Fruit fly (Drosophila melanogaster) whole organism, embryonic: ENCODE data around the gene Gdh.

ENCODE experiments used
- Ada2b ChIP-seq: fragments of 200-800 bp; sonication (Bioruptor generic); IDR thresholded peaks from 2 replicates; pipeline ENCODE4 v1.3.6; 2022; ENCODE audit warnings: missing biosample characterization, missing genetic modification characterization
- Awh ChIP-seq: fragments of 200-800 bp; sonication (Bioruptor generic); IDR thresholded peaks from 2 replicates; pipeline ENCODE4, ENCODE4 v1.3.6; 2022; ENCODE audit warnings: missing biosample characterization, missing genetic modification characterization
- B-H1 ChIP-seq: fragments of 200-800 bp; sonication (Bioruptor generic); IDR thresholded peaks from 3 replicates; pipeline ENCODE4 v1.3.6; 2022; ENCODE audit warnings: missing biosample characterization, missing genetic modification characterization
- CG10543 ChIP-seq: fragments of 200-800 bp; sonication (Bioruptor generic); optimal IDR thresholded peaks from 3 replicates; lab custom pipeline; 2017; ENCODE audit warnings: missing biosample characterization, mild to moderate bottlenecking, missing genetic modification characterization, moderate library complexity
- CG10654 ChIP-seq: fragments of 200-800 bp; sonication (Bioruptor generic); optimal IDR thresholded peaks from 2 replicates; lab custom pipeline; 2016; ENCODE audit warnings: missing biosample characterization, missing genetic modification characterization
- CG11560 ChIP-seq: fragments of 200-800 bp; sonication (Bioruptor generic); IDR thresholded peaks from 3 replicates; pipeline ENCODE4 v1.3.6; 2022; ENCODE audit warnings: missing biosample characterization, missing genetic modification characterization
- CG12391 ChIP-seq: fragments of 200-800 bp; sonication (Bioruptor generic); optimal IDR thresholded peaks from 3 replicates; lab custom pipeline; 2018; ENCODE audit warnings: missing biosample characterization, mild to moderate bottlenecking, missing genetic modification characterization, moderate library complexity
- CG15073 ChIP-seq: fragments of 200-800 bp; sonication (Bioruptor generic); optimal IDR thresholded peaks from 2 replicates; lab custom pipeline; 2016; ENCODE audit warnings: missing biosample characterization, missing genetic modification characterization
- CG15269 ChIP-seq: fragments of 200-800 bp; sonication (Bioruptor generic); optimal IDR thresholded peaks from 2 replicates; lab custom pipeline; 2018; ENCODE audit warnings: missing biosample characterization, mild to moderate bottlenecking, missing genetic modification characterization, moderate library complexity
- CG1603 ChIP-seq: fragments of 200-800 bp; sonication (Bioruptor generic); optimal IDR thresholded peaks from 2 replicates; lab custom pipeline; 2019; ENCODE audit warnings: missing biosample characterization, mild to moderate bottlenecking, missing genetic modification characterization, moderate library complexity
- CG1647 ChIP-seq: fragments of 200-800 bp; sonication (Bioruptor generic); optimal IDR thresholded peaks from 3 replicates; lab custom pipeline; 2016; ENCODE audit warnings: missing biosample characterization, missing genetic modification characterization
- CG17568 ChIP-seq: fragments of 200-800 bp; sonication (Bioruptor generic); optimal IDR thresholded peaks from 2 replicates; lab custom pipeline; 2018; ENCODE audit warnings: missing biosample characterization, mild to moderate bottlenecking, missing genetic modification characterization, moderate library complexity
- CG1832 ChIP-seq: fragments of 200-800 bp; sonication (Bioruptor generic); optimal IDR thresholded peaks from 2 replicates; lab custom pipeline; 2017; ENCODE audit warnings: missing biosample characterization, mild to moderate bottlenecking, missing genetic modification characterization, inconsistent platforms
- CG2116 ChIP-seq: fragments of 200-800 bp; sonication (Bioruptor generic); optimal IDR thresholded peaks from 3 replicates; lab custom pipeline; 2018; ENCODE audit warnings: missing biosample characterization, mild to moderate bottlenecking, missing genetic modification characterization
- CG32767 ChIP-seq: fragments of 200-800 bp; sonication (Bioruptor generic); IDR thresholded peaks from 2 replicates; pipeline ENCODE4 v1.3.6; 2022; ENCODE audit warnings: missing biosample characterization, missing genetic modification characterization
- CG6791 ChIP-seq: fragments of 200-800 bp; sonication (Bioruptor generic); IDR thresholded peaks from 3 replicates; pipeline ENCODE4 v1.3.6; 2022; ENCODE audit warnings: missing biosample characterization, missing genetic modification characterization; ENCODE audit not compliant: partially characterized antibody
- CG7271 ChIP-seq: fragments of 200-800 bp; sonication (Bioruptor generic); optimal IDR thresholded peaks from 2 replicates; lab custom pipeline; 2018; ENCODE audit warnings: missing biosample characterization, mild to moderate bottlenecking, missing genetic modification characterization, moderate library complexity
- CG7556 ChIP-seq: fragments of 200-800 bp; sonication (Bioruptor generic); optimal IDR thresholded peaks from 2 replicates; lab custom pipeline; 2017; ENCODE audit warnings: missing biosample characterization, mild to moderate bottlenecking, missing genetic modification characterization
- Chrac-16 ChIP-seq: fragments of 200-800 bp; sonication (Bioruptor generic); optimal IDR thresholded peaks from 3 replicates; lab custom pipeline; 2016; ENCODE audit warnings: missing biosample characterization, missing genetic modification characterization
- D ChIP-seq, 2 experiments: fragments of 200-800 bp in 1 of 2; fragments of >200 bp in 1 of 2; sonication (Bioruptor generic) in 1 of 2; optimal IDR thresholded peaks; 2 replicates in 1 of 2; 3 replicates in 1 of 2; lab custom pipeline; 2017; ENCODE audit warnings: mild to moderate bottlenecking in 1 of 2, missing biosample characterization in 1 of 2, missing genetic modification characterization in 1 of 2, missing genetic modification reagents in 1 of 2
- Dfd ChIP-seq, 2 experiments: fragments of >200 bp; optimal IDR thresholded peaks; 2 replicates each; lab custom pipeline; 2017; ENCODE audit warnings: missing biosample characterization in 2 of 2, missing genetic modification characterization in 2 of 2
- Dll ChIP-seq: fragments of 200-800 bp; sonication (Bioruptor generic); IDR thresholded peaks from 4 replicates; pipeline ENCODE4 v1.3.6; 2022; ENCODE audit warnings: missing biosample characterization, missing genetic modification characterization; ENCODE audit not compliant: partially characterized antibody
- Dref ChIP-seq: fragments of 200-800 bp; sonication (Bioruptor generic); IDR thresholded peaks from 2 replicates; pipeline ENCODE4 v1.3.6; 2022; ENCODE audit warnings: missing biosample characterization, missing genetic modification characterization
- Gug ChIP-seq: fragments of 200-800 bp; sonication (Bioruptor generic); IDR thresholded peaks from 4 replicates; pipeline ENCODE4 v1.3.6; 2022; ENCODE audit warnings: missing biosample characterization, missing genetic modification characterization
- HHEX ChIP-seq: fragments of 200-800 bp; sonication (Bioruptor generic); optimal IDR thresholded peaks from 3 replicates; lab custom pipeline; 2017; ENCODE audit warnings: missing biosample characterization, mild to moderate bottlenecking, missing genetic modification characterization, missing genetic modification reagents
- MESR4 ChIP-seq: fragments of 200-800 bp; sonication (Bioruptor generic); optimal IDR thresholded peaks from 2 replicates; lab custom pipeline; 2018; ENCODE audit warnings: missing biosample characterization, mild to moderate bottlenecking, missing genetic modification characterization, moderate library complexity
- Neu2 ChIP-seq: fragments of 200-800 bp; sonication (Bioruptor generic); optimal IDR thresholded peaks from 3 replicates; lab custom pipeline; 2016; ENCODE audit warnings: missing biosample characterization, missing genetic modification characterization, borderline replicate concordance
- Ravus ChIP-seq: fragments of 200-800 bp; sonication (Bioruptor generic); IDR thresholded peaks from 2 replicates; pipeline ENCODE4 v1.3.6; 2022; ENCODE audit warnings: missing biosample characterization, missing genetic modification characterization
- Spps ChIP-seq: fragments of 200-800 bp; sonication (Bioruptor generic); optimal IDR thresholded peaks from 2 replicates; lab custom pipeline; 2018; ENCODE audit warnings: missing biosample characterization, mild to moderate bottlenecking, missing genetic modification characterization
- TFAM ChIP-seq: fragments of 200-800 bp; sonication (Bioruptor generic); optimal IDR thresholded peaks from 2 replicates; lab custom pipeline; 2017; ENCODE audit warnings: missing biosample characterization, missing genetic modification characterization, inconsistent platforms
- ato ChIP-seq: fragments of 200-800 bp; sonication (Bioruptor generic); IDR thresholded peaks from 2 replicates; pipeline ENCODE4 v1.3.6; 2022; ENCODE audit warnings: missing biosample characterization, missing genetic modification characterization; ENCODE audit not compliant: partially characterized antibody
- bowl ChIP-seq: fragments of 200-800 bp; sonication (Bioruptor generic); IDR thresholded peaks from 2 replicates; pipeline ENCODE4 v1.3.6; 2022; ENCODE audit warnings: missing biosample characterization, missing genetic modification characterization
- br ChIP-seq: fragments of >200 bp; optimal IDR thresholded peaks from 2 replicates; lab custom pipeline; 2017
- chinmo ChIP-seq: fragments of 200-800 bp; sonication (Bioruptor generic); IDR thresholded peaks from 4 replicates; pipeline ENCODE4 v1.3.6; 2022; ENCODE audit warnings: missing biosample characterization, missing genetic modification characterization; ENCODE audit not compliant: partially characterized antibody
- dati ChIP-seq: fragments of 200-800 bp; sonication (Bioruptor generic); IDR thresholded peaks from 2 replicates; pipeline ENCODE4 v1.3.6; 2022; ENCODE audit warnings: missing biosample characterization, missing genetic modification characterization
- emc ChIP-seq: fragments of 200-800 bp; sonication (Bioruptor generic); optimal IDR thresholded peaks from 2 replicates; lab custom pipeline; 2016; ENCODE audit warnings: missing biosample characterization, missing genetic modification characterization
- gcm ChIP-seq: fragments of 200-800 bp; sonication (Bioruptor generic); optimal IDR thresholded peaks from 2 replicates; lab custom pipeline; 2019; ENCODE audit warnings: missing biosample characterization, mild to moderate bottlenecking, missing genetic modification characterization, moderate library complexity
- gfzf ChIP-seq: fragments of 200-800 bp; sonication (Bioruptor generic); optimal IDR thresholded peaks from 2 replicates; lab custom pipeline; 2016; ENCODE audit warnings: missing biosample characterization, mild to moderate bottlenecking, missing genetic modification characterization, moderate library complexity
- gsb ChIP-seq: fragments of 200-800 bp; sonication (Bioruptor generic); IDR thresholded peaks from 2 replicates; pipeline ENCODE4 v1.3.6; 2022; ENCODE audit warnings: missing biosample characterization, missing genetic modification characterization
- ind ChIP-seq: fragments of 200-800 bp; sonication (Bioruptor generic); optimal IDR thresholded peaks from 3 replicates; lab custom pipeline; 2016; ENCODE audit warnings: missing biosample characterization, missing genetic modification characterization
- nerfin-1 ChIP-seq: fragments of 200-800 bp; sonication (Bioruptor generic); optimal IDR thresholded peaks from 3 replicates; lab custom pipeline; 2019; ENCODE audit warnings: missing biosample characterization, mild to moderate bottlenecking, missing genetic modification characterization, moderate library complexity
- odd ChIP-seq: fragments of 200-800 bp; sonication (Bioruptor generic); optimal IDR thresholded peaks from 2 replicates; lab custom pipeline; 2017; ENCODE audit warnings: missing biosample characterization, mild to moderate bottlenecking, missing genetic modification characterization
- pb ChIP-seq: fragments of 200-800 bp; sonication (Bioruptor generic); optimal IDR thresholded peaks from 3 replicates; lab custom pipeline; 2016; ENCODE audit warnings: missing biosample characterization, missing genetic modification characterization
- pnt ChIP-seq: fragments of 200-800 bp; sonication (Bioruptor generic); optimal IDR thresholded peaks from 3 replicates; lab custom pipeline; 2016; ENCODE audit warnings: missing biosample characterization, missing genetic modification characterization
- ranshi ChIP-seq: fragments of 200-800 bp; sonication (Bioruptor generic); IDR thresholded peaks from 2 replicates; pipeline ENCODE4 v1.3.6; 2022; ENCODE audit warnings: missing biosample characterization, missing genetic modification characterization
- sima ChIP-seq: fragments of 200-800 bp; sonication (Bioruptor generic); optimal IDR thresholded peaks from 2 replicates; lab custom pipeline; 2016; ENCODE audit warnings: missing biosample characterization, missing genetic modification characterization
- sqz ChIP-seq: fragments of 200-800 bp; sonication (Bioruptor generic); optimal IDR thresholded peaks from 3 replicates; lab custom pipeline; 2018; ENCODE audit warnings: missing biosample characterization, mild to moderate bottlenecking, missing genetic modification characterization
- ssp ChIP-seq: fragments of 200-800 bp; sonication (Bioruptor generic); IDR thresholded peaks from 2 replicates; pipeline ENCODE4 v1.3.6; 2022; ENCODE audit warnings: missing biosample characterization, missing genetic modification characterization
- toy ChIP-seq: fragments of 200-800 bp; sonication (Bioruptor generic); IDR thresholded peaks from 2 replicates; pipeline ENCODE4 v1.3.6; 2022; ENCODE audit warnings: missing biosample characterization, missing genetic modification characterization
- unpg ChIP-seq: fragments of 200-800 bp; sonication (Bioruptor generic); optimal IDR thresholded peaks from 3 replicates; lab custom pipeline; 2018; ENCODE audit warnings: missing biosample characterization, mild to moderate bottlenecking, missing genetic modification characterization, moderate library complexity
- z ChIP-seq: fragments of 200-800 bp; sonication (Bioruptor generic); IDR thresholded peaks from 3 replicates; pipeline ENCODE4 v1.3.6; 2022; ENCODE audit warnings: missing biosample characterization, missing genetic modification characterization

Gdh gene

dm6 chr3R:23909347-23909862, 33.5 kb downstream of the Gdh start (continued):
- TF ChIP-seq ranshi: peak; percentile 31; the same call in 1 of the 2 replicates
- TF ChIP-seq chinmo: peak; percentile 96
- TF ChIP-seq Dref: no peak
- no peak for TF ChIP-seq CG15073 (GFP tag; lab: Kevin White, UChicago)
- TF ChIP-seq gfzf (GFP tag; lab: Kevin White, UChicago): no peak
- no peak for TF ChIP-seq CG1647 (GFP tag; lab: Kevin White, UChicago)
- TF ChIP-seq CG17568 (GFP tag; lab: Kevin White, UChicago): peak; percentile 70
- TF ChIP-seq Awh (GFP tag; lab: Robert Waterston, UW): peak; percentile 49; the same call in 1 of the 2 replicates
- TF ChIP-seq Dll: no peak
- no peak for TF ChIP-seq ssp
- no peak for TF ChIP-seq Ada2b (GFP tag; lab: Robert Waterston, UW)
- no peak for TF ChIP-seq dati (GFP tag; lab: Robert Waterston, UW)
- peak; percentile 72 for TF ChIP-seq odd
- peak; percentile 10 for TF ChIP-seq CG2116
- TF ChIP-seq CG1603 (tag; lab: Kevin White, UChicago): peak; percentile 29
- TF ChIP-seq pnt (GFP tag; lab: Kevin White, UChicago): no peak
- TF ChIP-seq CG11560 (tag; lab: Robert Waterston, UW): no peak
- peak; percentile 10 for TF ChIP-seq gcm (GFP tag; lab: Kevin White, UChicago)
- TF ChIP-seq CG10654 (GFP tag; lab: Kevin White, UChicago): no peak
- TF ChIP-seq CG15269 (tag; lab: Kevin White, UChicago): peak; percentile 75
- TF ChIP-seq bowl: no peak
- no peak for TF ChIP-seq B-H1 (GFP tag; lab: Robert Waterston, UW)
- TF ChIP-seq nerfin-1 (tag; lab: Kevin White, UChicago): no peak
- no peak for TF ChIP-seq D (optimal IDR thresholded peaks at IDR 0.05; lab: Kevin White, UChicago)
- TF ChIP-seq D (GFP tag; optimal IDR thresholded peaks at IDR 0.05; lab: Kevin White, UChicago): peak; percentile 43
- TF ChIP-seq TFAM (GFP tag; lab: Kevin White, UChicago): no peak
- peak; percentile 27 for TF ChIP-seq CG7271
- TF ChIP-seq Dfd (GFP tag; optimal IDR thresholded peaks at IDR 0.05; lab: Kevin White, UChicago): no peak
- no peak for TF ChIP-seq Spps (tag; lab: Kevin White, UChicago)
- no peak for TF ChIP-seq br (lab: Kevin White, UChicago)
- peak; percentile 60 for TF ChIP-seq CG10543 (GFP tag; lab: Kevin White, UChicago)
- no peak for TF ChIP-seq CG6791 (GFP tag; lab: Robert Waterston, UW)
- 0 out of 2 replicates have a peak, but pooled peaks have one; percentile 31 for TF ChIP-seq CG32767 (GFP tag; lab: Robert Waterston, UW)
- no peak for TF ChIP-seq Neu2 (GFP tag; lab: Kevin White, UChicago)
- peak; percentile 50 for TF ChIP-seq CG7556 (GFP tag; lab: Kevin White, UChicago)
- TF ChIP-seq ato (GFP tag; lab: Robert Waterston, UW): no peak
- TF ChIP-seq emc (GFP tag; lab: Kevin White, UChicago): no peak
- no peak for TF ChIP-seq MESR4 (GFP tag; lab: Kevin White, UChicago)
- no peak for TF ChIP-seq Chrac-16 (GFP tag; lab: Kevin White, UChicago)
- TF ChIP-seq Gug (GFP tag; lab: Robert Waterston, UW): no peak
- peak; percentile 3 for TF ChIP-seq CG12391 (tag; lab: Kevin White, UChicago)
- TF ChIP-seq gsb (GFP tag; lab: Robert Waterston, UW): no peak
- no peak for TF ChIP-seq pb (GFP tag; lab: Kevin White, UChicago)
- TF ChIP-seq CG1832 (GFP tag; lab: Kevin White, UChicago): no peak
- peak; percentile 17 for TF ChIP-seq unpg (GFP tag; lab: Kevin White, UChicago)
- no peak for TF ChIP-seq toy (GFP tag; lab: Robert Waterston, UW)
- TF ChIP-seq z (GFP tag; lab: Robert Waterston, UW): no peak
- TF ChIP-seq sima (GFP tag; lab: Kevin White, UChicago): no peak
- no peak for TF ChIP-seq Ravus (GFP tag; lab: Robert Waterston, UW)
- TF ChIP-seq ind: no peak
- peak; percentile 39 for TF ChIP-seq HHEX (GFP tag; lab: Kevin White, UChicago)
- no peak for TF ChIP-seq sqz
